Worm (Caenorhabditis elegans) whole organism, L4/young adult: ENCODE data around the gene gst-20.

Experiments
- W03F9.2 ChIP-seq: fragments of 150-350 bp; optimal IDR thresholded peaks from 2 replicates; lab custom pipeline; 2014; ENCODE audit warnings: missing biosample characterization, missing genetic modification characterization
- dao-5 ChIP-seq: sonication (generic microtip); optimal IDR thresholded peaks from 2 replicates; lab custom pipeline; 2016; ENCODE audit warnings: missing genotype, missing genetic modification characterization, moderate library complexity, missing compliant biosample characterization
- him-1 ChIP-seq: sonication (generic microtip); optimal IDR thresholded peaks from 2 replicates; lab custom pipeline; 2016; ENCODE audit warnings: missing genotype, missing genetic modification reagents, missing genetic modification characterization, missing compliant biosample characterization

- TF ChIP-seq him-1 (no peak), W03F9.2 (tag; lab: Kevin White, UChicago) (no peak), dao-5 (tag; lab: Kevin White, UChicago) (no peak)
Observed at ce11 chrII:13637941-13638489, 28.4 kb upstream of the gst-20 start, which contains the start of gene phdh-1.
